Worm (Caenorhabditis elegans) whole organism, young adult: ENCODE data around the gene epg-4.

ENCODE experiments used
- B0261.1 ChIP-seq: sonication (generic microtip); optimal IDR thresholded peaks from 2 replicates; lab custom pipeline; 2016; ENCODE audit warnings: mild to moderate bottlenecking, missing genetic modification characterization, moderate library complexity, missing compliant biosample characterization
- C06A6.2 ChIP-seq: fragments of 200-800 bp; sonication (Bioruptor generic); conservative IDR thresholded peaks from 2 replicates; pipeline ENCODE4 v1.3.6; 2022; ENCODE audit warnings: missing genetic modification characterization, missing compliant biosample characterization
- D2030.7 ChIP-seq: fragments of 200-800 bp; sonication (Bioruptor generic); IDR thresholded peaks from 2 replicates; pipeline ENCODE4 v1.3.6; 2022; ENCODE audit warnings: missing genetic modification reagents, missing genetic modification characterization, missing compliant biosample characterization
- F10E7.11 ChIP-seq: sonication (generic microtip); optimal IDR thresholded peaks from 2 replicates; lab custom pipeline; 2017; ENCODE audit warnings: mild to moderate bottlenecking, missing genetic modification characterization, moderate library complexity, missing compliant biosample characterization
- F33H1.4 ChIP-seq: fragments of 200-800 bp; sonication (Bioruptor generic); IDR thresholded peaks from 2 replicates; pipeline ENCODE4 v1.3.6; 2022; ENCODE audit warnings: missing genetic modification reagents, missing genetic modification characterization, missing compliant biosample characterization
- F49E8.2 ChIP-seq: sonication (generic microtip); optimal IDR thresholded peaks from 3 replicates; lab custom pipeline; 2017; ENCODE audit warnings: missing genetic modification characterization, mild to moderate bottlenecking, missing compliant biosample characterization, antibody characterized with exemption, moderate library complexity; ENCODE audit not compliant: insufficient read depth
- Y53F4B.3 ChIP-seq: fragments of 200-800 bp; sonication (Bioruptor generic); IDR thresholded peaks from 2 replicates; pipeline ENCODE4 v1.3.6; 2022; ENCODE audit warnings: missing genetic modification reagents, missing genetic modification characterization, missing compliant biosample characterization
- Y53G8AR.9 ChIP-seq: fragments of 200-800 bp; sonication (Bioruptor generic); conservative IDR thresholded peaks from 2 replicates; pipeline ENCODE4 v1.3.6; 2022; ENCODE audit warnings: missing genetic modification reagents, missing genetic modification characterization, missing compliant biosample characterization
- ama-1 ChIP-seq, 3 experiments: fragments of 150-350 bp in 1 of 3; sonication (generic microtip) in 2 of 3; optimal IDR thresholded peaks; 2 replicates each; lab custom pipeline; 2014 to 2018; ENCODE audit warnings: missing biosample characterization in 2 of 3, missing genetic modification characterization in 2 of 3, missing genetic modification reagents in 2 of 3
- bed-2 ChIP-seq: fragments of 200-800 bp; sonication (Bioruptor generic); IDR thresholded peaks from 2 replicates; pipeline ENCODE4 v1.3.6; 2022; ENCODE audit warnings: missing genetic modification reagents, missing genetic modification characterization, missing compliant biosample characterization
- ccch-3 ChIP-seq: fragments of 200-800 bp; sonication (Bioruptor generic); optimal IDR thresholded peaks from 2 replicates; lab custom pipeline; 2018; ENCODE audit warnings: mild to moderate bottlenecking, missing genetic modification characterization, missing compliant biosample characterization
- ceh-27 ChIP-seq: fragments of 200-800 bp; sonication (Bioruptor generic); optimal IDR thresholded peaks from 2 replicates; lab custom pipeline; 2018; ENCODE audit warnings: mild to moderate bottlenecking, missing genetic modification characterization, moderate library complexity, missing compliant biosample characterization
- ceh-58 ChIP-seq: fragments of 200-800 bp; sonication (Bioruptor generic); IDR thresholded peaks from 2 replicates; pipeline ENCODE4 v1.3.6; 2022; ENCODE audit warnings: missing genetic modification characterization, missing compliant biosample characterization
- ceh-79 ChIP-seq: sonication (generic microtip); optimal IDR thresholded peaks from 2 replicates; lab custom pipeline; 2017; ENCODE audit warnings: mild to moderate bottlenecking, missing genetic modification characterization, missing compliant biosample characterization
- chd-7 ChIP-seq: sonication (generic microtip); optimal IDR thresholded peaks from 2 replicates; lab custom pipeline; 2016; ENCODE audit warnings: mild to moderate bottlenecking, missing genetic modification characterization, moderate library complexity, missing compliant biosample characterization
- die-1 ChIP-seq: sonication (generic microtip); optimal IDR thresholded peaks from 2 replicates; lab custom pipeline; 2016; ENCODE audit warnings: missing genotype, mild to moderate bottlenecking, missing genetic modification characterization, missing compliant biosample characterization
- fkh-3 ChIP-seq: sonication (generic microtip); optimal IDR thresholded peaks from 2 replicates; lab custom pipeline; 2016; ENCODE audit warnings: mild to moderate bottlenecking, missing genetic modification characterization, missing compliant biosample characterization
- him-1 ChIP-seq: sonication (generic microtip); optimal IDR thresholded peaks from 2 replicates; lab custom pipeline; 2016; ENCODE audit warnings: missing genotype, missing genetic modification reagents, missing genetic modification characterization, missing compliant biosample characterization
- hmg-20 ChIP-seq: fragments of 200-800 bp; sonication (Bioruptor generic); IDR thresholded peaks from 2 replicates; pipeline ENCODE4 v1.3.6; 2022; ENCODE audit warnings: missing genetic modification reagents, missing genetic modification characterization, missing compliant biosample characterization
- hrde-1 ChIP-seq: sonication (generic microtip); optimal IDR thresholded peaks from 2 replicates; lab custom pipeline; 2016; ENCODE audit warnings: missing genetic modification characterization, mild to moderate bottlenecking, missing compliant biosample characterization, moderate library complexity, missing genotype, missing genetic modification reagents, borderline replicate concordance
- lin-26 ChIP-seq: fragments of 200-800 bp; sonication (Bioruptor generic); IDR thresholded peaks from 2 replicates; pipeline ENCODE4 v1.3.6; 2022; ENCODE audit warnings: missing genetic modification reagents, missing genetic modification characterization, missing compliant biosample characterization
- mcd-1 ChIP-seq: fragments of 200-800 bp; sonication (Bioruptor generic); IDR thresholded peaks from 2 replicates; pipeline ENCODE4 v1.3.6; 2022; ENCODE audit warnings: missing genetic modification reagents, missing genetic modification characterization, missing compliant biosample characterization
- nfya-1 ChIP-seq: sonication (generic microtip); optimal IDR thresholded peaks from 2 replicates; lab custom pipeline; 2017; ENCODE audit warnings: antibody characterized with exemption, missing compliant biosample characterization, missing genetic modification characterization, borderline replicate concordance; ENCODE audit not compliant: insufficient read depth
- nhr-120 ChIP-seq: fragments of 200-800 bp; sonication (Bioruptor generic); IDR thresholded peaks from 2 replicates; pipeline ENCODE4 v1.3.6; 2022; ENCODE audit warnings: missing genetic modification characterization, missing compliant biosample characterization
- nhr-90 ChIP-seq: sonication (generic microtip); optimal IDR thresholded peaks from 2 replicates; lab custom pipeline; 2016; ENCODE audit warnings: missing genotype, mild to moderate bottlenecking, missing genetic modification characterization, missing compliant biosample characterization
- pha-4 ChIP-seq: fragments of 150-350 bp; sonication (generic microtip); optimal IDR thresholded peaks from 2 replicates; lab custom pipeline; 2014; ENCODE audit warnings: missing biosample characterization, missing genetic modification reagents, missing genetic modification characterization
- rcor-1 ChIP-seq: fragments of 200-800 bp; sonication (Bioruptor generic); IDR thresholded peaks from 2 replicates; pipeline ENCODE4 v1.3.6; 2022; ENCODE audit warnings: missing genetic modification reagents, missing genetic modification characterization, missing compliant biosample characterization
- repo-1 ChIP-seq: sonication (generic microtip); optimal IDR thresholded peaks from 2 replicates; lab custom pipeline; 2017; ENCODE audit warnings: mild to moderate bottlenecking, missing genetic modification characterization, missing compliant biosample characterization
- rpc-1 ChIP-seq, 2 experiments: fragments of 150-350 bp in 1 of 2; sonication (generic microtip) in 1 of 2; optimal IDR thresholded peaks; 2 replicates each; lab custom pipeline; 2014 to 2018; ENCODE audit warnings: missing biosample characterization in 1 of 2, missing genetic modification characterization in 1 of 2, missing genetic modification reagents in 1 of 2, missing genotype in 1 of 2
- sea-2 ChIP-seq: fragments of 200-800 bp; sonication (Bioruptor generic); IDR thresholded peaks from 2 replicates; pipeline ENCODE4 v1.3.6; 2022; ENCODE audit warnings: missing genetic modification characterization, missing compliant biosample characterization
- snpc-1.1 ChIP-seq: sonication (generic microtip); optimal IDR thresholded peaks from 2 replicates; lab custom pipeline; 2017; ENCODE audit warnings: missing genetic modification characterization, mild to moderate bottlenecking, missing compliant biosample characterization, antibody characterized with exemption, moderate library complexity, missing genotype, missing genetic modification reagents; ENCODE audit not compliant: insufficient read depth
- snpc-1.3 ChIP-seq: sonication (generic microtip); optimal IDR thresholded peaks from 2 replicates; lab custom pipeline; 2017; ENCODE audit warnings: missing genetic modification characterization, mild to moderate bottlenecking, missing compliant biosample characterization, antibody characterized with exemption, moderate library complexity, missing genotype, missing genetic modification reagents; ENCODE audit not compliant: insufficient read depth
- somi-1 ChIP-seq: fragments of 200-800 bp; sonication (Bioruptor generic); optimal IDR thresholded peaks from 2 replicates; lab custom pipeline; 2018; ENCODE audit warnings: mild to moderate bottlenecking, missing genetic modification characterization, missing compliant biosample characterization
- unc-130 ChIP-seq: sonication (generic microtip); optimal IDR thresholded peaks from 2 replicates; lab custom pipeline; 2016; ENCODE audit warnings: missing genetic modification reagents, missing genetic modification characterization, missing compliant biosample characterization
- xnd-1 ChIP-seq: sonication (generic microtip); optimal IDR thresholded peaks from 2 replicates; lab custom pipeline; 2016; ENCODE audit warnings: missing genotype, missing genetic modification reagents, missing genetic modification characterization, missing compliant biosample characterization
- zfh-2 ChIP-seq: fragments of 200-800 bp; sonication (Bioruptor generic); conservative IDR thresholded peaks from 2 replicates; pipeline ENCODE4 v1.3.6; 2022; ENCODE audit warnings: missing genetic modification reagents, missing genetic modification characterization, missing compliant biosample characterization
- zim-3 ChIP-seq: sonication (generic microtip); optimal IDR thresholded peaks from 2 replicates; lab custom pipeline; 2017; ENCODE audit warnings: mild to moderate bottlenecking, missing genetic modification characterization, moderate library complexity, missing compliant biosample characterization
- ztf-18 ChIP-seq: sonication (generic microtip); optimal IDR thresholded peaks from 2 replicates; lab custom pipeline; 2016; ENCODE audit warnings: missing genotype, mild to moderate bottlenecking, missing genetic modification characterization, missing compliant biosample characterization
- ztf-25 ChIP-seq: fragments of 200-800 bp; sonication (Bioruptor generic); IDR thresholded peaks from 2 replicates; pipeline ENCODE4 v1.3.6; 2022; ENCODE audit warnings: missing genetic modification reagents, missing genetic modification characterization, missing compliant biosample characterization
- ztf-26 ChIP-seq: sonication (generic microtip); optimal IDR thresholded peaks from 2 replicates; lab custom pipeline; 2017; ENCODE audit warnings: missing genetic modification characterization, missing compliant biosample characterization
- ztf-28 ChIP-seq: fragments of 200-800 bp; sonication (Bioruptor generic); IDR thresholded peaks from 2 replicates; pipeline ENCODE4 v1.3.6; 2022; ENCODE audit warnings: missing genetic modification reagents, missing genetic modification characterization, missing compliant biosample characterization

Gene epg-4

ce11 chrIII:7153747-7154238, 28.2 kb upstream of the epg-4 start, which contains the start of gene ogt-1 (continued):
- no peak for TF ChIP-seq B0261.1
- no peak for TF ChIP-seq hrde-1 (tag; lab: Kevin White, UChicago)
- TF ChIP-seq bed-2 (GFP tag; lab: Robert Waterston, UW), result no peak
- no peak for TF ChIP-seq rcor-1 (GFP tag; lab: Robert Waterston, UW)
- no peak for TF ChIP-seq unc-130
- TF ChIP-seq F33H1.4 (GFP tag; lab: Robert Waterston, UW), result no peak
- TF ChIP-seq rpc-1 (optimal IDR thresholded peaks at IDR 0.05; lab: Kevin White, UChicago), result no peak
- TF ChIP-seq rpc-1 (tag; optimal IDR thresholded peaks at IDR 0.05; lab: Kevin White, UChicago), result no peak
- no peak for TF ChIP-seq pha-4
- no peak for TF ChIP-seq somi-1
- TF ChIP-seq chd-7 (tag; lab: Kevin White, UChicago), result peak; percentile 25
- no peak for TF ChIP-seq D2030.7 (GFP tag; lab: Robert Waterston, UW)
- TF ChIP-seq zim-3, result no peak
- peak; percentile 59 for TF ChIP-seq ztf-26 (tag; lab: Kevin White, UChicago)
- TF ChIP-seq die-1 (tag; lab: Kevin White, UChicago), result peak; percentile 15
- no peak for TF ChIP-seq lin-26
- no peak for TF ChIP-seq snpc-1.3 (tag; lab: Kevin White, UChicago)
- no peak for TF ChIP-seq xnd-1 (tag; lab: Kevin White, UChicago)
- TF ChIP-seq nhr-90 (tag; lab: Kevin White, UChicago), result no peak
- TF ChIP-seq ccch-3 (GFP tag; lab: Kevin White, UChicago), result no peak
- TF ChIP-seq ztf-18 (tag; lab: Kevin White, UChicago), result no peak
- TF ChIP-seq ztf-25 (GFP tag; lab: Robert Waterston, UW), result no peak
- TF ChIP-seq hmg-20 (GFP tag; lab: Robert Waterston, UW), result no peak
- TF ChIP-seq C06A6.2, result peak; percentile 65; the same call in 1 of the 2 replicates
- no peak for TF ChIP-seq nhr-120 (GFP tag; lab: Robert Waterston, UW)
- TF ChIP-seq zfh-2 (GFP tag; lab: Robert Waterston, UW), result no peak
- peak; percentile 76 for TF ChIP-seq ceh-27 (GFP tag; lab: Kevin White, UChicago)
- TF ChIP-seq fkh-3 (tag; lab: Kevin White, UChicago), result no peak
- no peak for TF ChIP-seq snpc-1.1 (tag; lab: Kevin White, UChicago)
- no peak for TF ChIP-seq nfya-1 (tag; lab: Kevin White, UChicago)
- TF ChIP-seq mcd-1, result peak; percentile 43
- no peak for TF ChIP-seq F10E7.11 (tag; lab: Kevin White, UChicago)
- peak; percentile 4 for TF ChIP-seq repo-1 (tag; lab: Kevin White, UChicago)
- no peak for TF ChIP-seq F49E8.2 (tag; lab: Kevin White, UChicago)
- TF ChIP-seq Y53F4B.3, result no peak
- TF ChIP-seq Y53G8AR.9 (GFP tag; lab: Robert Waterston, UW), result 0 out of 2 replicates have a peak, but pooled peaks have one; percentile 48
- TF ChIP-seq ceh-58, result no peak
- TF ChIP-seq sea-2 (GFP tag; lab: Robert Waterston, UW), result no peak
- no peak for TF ChIP-seq ztf-28 (GFP tag; lab: Robert Waterston, UW)
- no peak for TF ChIP-seq ceh-79 (tag; lab: Kevin White, UChicago)
- TF ChIP-seq ama-1 (optimal IDR thresholded peaks at IDR 0.05; lab: Kevin White, UChicago), result no peak
- no peak for TF ChIP-seq ama-1 (GFP tag; optimal IDR thresholded peaks at IDR 0.05; lab: Kevin White, UChicago)
- no peak for TF ChIP-seq him-1 (tag; lab: Kevin White, UChicago)
